Fruit fly (Drosophila melanogaster) whole organism, prepupa: ENCODE data around the gene CG4375.
A peak's percentile ranks its signal among the peaks of the same experiment; 100 is the strongest.

Experiments
- CG10669 ChIP-seq: fragments of 200-800 bp; sonication (Bioruptor generic); optimal IDR thresholded peaks from 3 replicates; lab custom pipeline; 2018; ENCODE audit warnings: missing biosample characterization, mild to moderate bottlenecking, missing genetic modification characterization, moderate library complexity
- CG11294 ChIP-seq: fragments of 200-800 bp; sonication (Bioruptor generic); IDR thresholded peaks from 2 replicates; pipeline ENCODE4 v1.3.6; 2022; ENCODE audit warnings: missing biosample characterization, missing genetic modification characterization
- CG11902 ChIP-seq: fragments of 200-800 bp; sonication (Bioruptor generic); optimal IDR thresholded peaks from 3 replicates; lab custom pipeline; 2016; ENCODE audit warnings: missing biosample characterization, missing genetic modification characterization
- CG1621 ChIP-seq: fragments of 200-800 bp; sonication (Bioruptor generic); optimal IDR thresholded peaks from 3 replicates; lab custom pipeline; 2018; ENCODE audit warnings: missing biosample characterization, mild to moderate bottlenecking, missing genetic modification characterization
- CG16779 ChIP-seq: fragments of 200-800 bp; sonication (Bioruptor generic); optimal IDR thresholded peaks from 3 replicates; lab custom pipeline; 2017; ENCODE audit warnings: missing biosample characterization, mild to moderate bottlenecking, missing genetic modification characterization
- CG3032 ChIP-seq: fragments of 200-800 bp; optimal IDR thresholded peaks from 2 replicates; lab custom pipeline; 2019; ENCODE audit warnings: missing biosample characterization, mild to moderate bottlenecking, missing genetic modification characterization, moderate library complexity
- CG31627 ChIP-seq: fragments of 200-800 bp; sonication (Bioruptor generic); optimal IDR thresholded peaks from 3 replicates; lab custom pipeline; 2016; ENCODE audit warnings: missing biosample characterization, missing genetic modification characterization
- CG32006 ChIP-seq: fragments of 200-800 bp; sonication (Bioruptor generic); optimal IDR thresholded peaks from 3 replicates; lab custom pipeline; 2017; ENCODE audit warnings: missing biosample characterization, mild to moderate bottlenecking, missing genetic modification characterization
- CG3919 ChIP-seq: fragments of 200-800 bp; sonication (Bioruptor generic); optimal IDR thresholded peaks from 3 replicates; lab custom pipeline; 2016; ENCODE audit warnings: missing biosample characterization, missing genetic modification characterization
- CG4318 ChIP-seq: fragments of 200-800 bp; sonication (Bioruptor generic); optimal IDR thresholded peaks from 3 replicates; lab custom pipeline; 2017; ENCODE audit warnings: missing biosample characterization, mild to moderate bottlenecking, missing genetic modification characterization
- CG6163 ChIP-seq: fragments of 200-800 bp; sonication (Bioruptor generic); IDR thresholded peaks from 3 replicates; pipeline ENCODE4 v1.3.6; 2022; ENCODE audit warnings: missing biosample characterization, missing genetic modification characterization
- CG6276 ChIP-seq: fragments of 200-800 bp; sonication (Bioruptor generic); optimal IDR thresholded peaks from 2 replicates; lab custom pipeline; 2017; ENCODE audit warnings: missing biosample characterization, mild to moderate bottlenecking, missing genetic modification characterization
- CG6808 ChIP-seq: fragments of 200-800 bp; sonication (Bioruptor generic); optimal IDR thresholded peaks from 3 replicates; lab custom pipeline; 2017; ENCODE audit warnings: missing biosample characterization, missing genetic modification characterization, mild to moderate bottlenecking, moderate library complexity, missing genetic modification reagents
- CG6854 ChIP-seq: fragments of 200-800 bp; sonication (Bioruptor generic); optimal IDR thresholded peaks from 2 replicates; lab custom pipeline; 2017; ENCODE audit warnings: missing biosample characterization, mild to moderate bottlenecking, missing genetic modification characterization
- CG8119 ChIP-seq: fragments of 200-800 bp; sonication (Bioruptor generic); IDR thresholded peaks from 3 replicates; pipeline ENCODE4 v1.3.6; 2022; ENCODE audit warnings: missing biosample characterization, missing genetic modification characterization
- CG8319 ChIP-seq: fragments of 200-800 bp; sonication (Bioruptor generic); optimal IDR thresholded peaks from 3 replicates; lab custom pipeline; 2016; ENCODE audit warnings: missing biosample characterization, missing genetic modification characterization
- CG8632 ChIP-seq: fragments of 200-800 bp; sonication (Bioruptor generic); optimal IDR thresholded peaks from 3 replicates; lab custom pipeline; 2016; ENCODE audit warnings: missing biosample characterization, missing genetic modification characterization
- CG9139 ChIP-seq: fragments of 200-800 bp; sonication (Bioruptor generic); optimal IDR thresholded peaks from 3 replicates; lab custom pipeline; 2017; ENCODE audit warnings: missing biosample characterization, mild to moderate bottlenecking, missing genetic modification characterization
- Eip75B ChIP-seq: fragments of 200-800 bp; sonication (Bioruptor generic); optimal IDR thresholded peaks from 3 replicates; lab custom pipeline; 2016; ENCODE audit warnings: missing biosample characterization, missing genetic modification characterization
- Eip78C ChIP-seq: fragments of 200-800 bp; sonication (Bioruptor generic); peaks from one replicate; lab custom pipeline; 2016; ENCODE audit warnings: missing biosample characterization, missing genetic modification characterization
- Ets21C ChIP-seq: fragments of 200-800 bp; sonication (Bioruptor generic); optimal IDR thresholded peaks from 3 replicates; lab custom pipeline; 2016; ENCODE audit warnings: missing biosample characterization, missing genetic modification characterization
- Hr38 ChIP-seq: sonication (Bioruptor generic); optimal IDR thresholded peaks from 2 replicates; lab custom pipeline; 2016; ENCODE audit warnings: missing biosample characterization, missing genetic modification characterization
- Lpt ChIP-seq: fragments of 200-800 bp; sonication (Bioruptor generic); optimal IDR thresholded peaks from 3 replicates; lab custom pipeline; 2016; ENCODE audit warnings: missing biosample characterization, missing genetic modification characterization
- Met ChIP-seq: fragments of 200-800 bp; sonication (Bioruptor generic); optimal IDR thresholded peaks from 3 replicates; lab custom pipeline; 2016; ENCODE audit warnings: missing biosample characterization, missing genetic modification characterization
- OdsH ChIP-seq: fragments of 200-800 bp; sonication (Bioruptor generic); optimal IDR thresholded peaks from 3 replicates; lab custom pipeline; 2016; ENCODE audit warnings: missing biosample characterization, missing genetic modification characterization
- Smox ChIP-seq: fragments of 200-800 bp; sonication (Bioruptor generic); optimal IDR thresholded peaks from 3 replicates; lab custom pipeline; 2016; ENCODE audit warnings: missing biosample characterization, missing genetic modification characterization
- Sox102F ChIP-seq: fragments of 200-800 bp; sonication (Bioruptor generic); optimal IDR thresholded peaks from 2 replicates; lab custom pipeline; 2016; ENCODE audit warnings: missing biosample characterization, mild to moderate bottlenecking, missing genetic modification characterization
- achi ChIP-seq: fragments of 200-800 bp; sonication (Bioruptor generic); optimal IDR thresholded peaks from 3 replicates; lab custom pipeline; 2016; ENCODE audit warnings: missing biosample characterization, missing genetic modification characterization
- acj6 ChIP-seq: fragments of 200-800 bp; sonication (Bioruptor generic); optimal IDR thresholded peaks from 3 replicates; lab custom pipeline; 2016; ENCODE audit warnings: missing biosample characterization, missing genetic modification characterization
- cyc ChIP-seq: fragments of 200-800 bp; sonication (Bioruptor generic); optimal IDR thresholded peaks from 3 replicates; lab custom pipeline; 2016; ENCODE audit warnings: missing biosample characterization, missing genetic modification characterization
- dsx ChIP-seq: fragments of 200-800 bp; optimal IDR thresholded peaks from 3 replicates; lab custom pipeline; 2019; ENCODE audit warnings: missing biosample characterization, mild to moderate bottlenecking, missing genetic modification characterization, moderate library complexity; ENCODE audit not compliant: poor library complexity, severe bottlenecking
- esn ChIP-seq: fragments of 200-800 bp; sonication (Bioruptor generic); optimal IDR thresholded peaks from 2 replicates; lab custom pipeline; 2016; ENCODE audit warnings: missing biosample characterization, mild to moderate bottlenecking, missing genetic modification characterization, moderate library complexity
- lz ChIP-seq: fragments of 200-800 bp; sonication (Bioruptor generic); optimal IDR thresholded peaks from 3 replicates; lab custom pipeline; 2016; ENCODE audit warnings: missing biosample characterization, missing genetic modification characterization
- pdm3 ChIP-seq: fragments of 200-800 bp; sonication (Bioruptor generic); optimal IDR thresholded peaks from 3 replicates; lab custom pipeline; 2016; ENCODE audit warnings: missing biosample characterization, missing genetic modification characterization
- spab ChIP-seq: fragments of 200-800 bp; sonication (Bioruptor generic); optimal IDR thresholded peaks from 2 replicates; lab custom pipeline; 2017; ENCODE audit warnings: missing biosample characterization, mild to moderate bottlenecking, missing genetic modification characterization, missing genetic modification reagents
- ss ChIP-seq, 2 experiments: fragments of 200-800 bp; sonication (Bioruptor generic); optimal IDR thresholded peaks; 2 replicates in 1 of 2; 3 replicates in 1 of 2; lab custom pipeline; 2017 to 2018; ENCODE audit warnings: mild to moderate bottlenecking in 2 of 2, missing biosample characterization in 2 of 2, missing genetic modification characterization in 2 of 2, moderate library complexity in 1 of 2
- svp ChIP-seq: fragments of 200-800 bp; sonication (Bioruptor generic); peaks from one replicate; lab custom pipeline; 2016; ENCODE audit warnings: missing biosample characterization, missing genetic modification characterization
- topi ChIP-seq: fragments of 200-800 bp; sonication (Bioruptor generic); optimal IDR thresholded peaks from 3 replicates; lab custom pipeline; 2016; ENCODE audit warnings: missing biosample characterization, missing genetic modification characterization
- vri ChIP-seq: fragments of 200-800 bp; sonication (Bioruptor generic); optimal IDR thresholded peaks from 3 replicates; lab custom pipeline; 2016; ENCODE audit warnings: missing biosample characterization, mild to moderate bottlenecking, missing genetic modification characterization

Gene CG4375

DNA sequence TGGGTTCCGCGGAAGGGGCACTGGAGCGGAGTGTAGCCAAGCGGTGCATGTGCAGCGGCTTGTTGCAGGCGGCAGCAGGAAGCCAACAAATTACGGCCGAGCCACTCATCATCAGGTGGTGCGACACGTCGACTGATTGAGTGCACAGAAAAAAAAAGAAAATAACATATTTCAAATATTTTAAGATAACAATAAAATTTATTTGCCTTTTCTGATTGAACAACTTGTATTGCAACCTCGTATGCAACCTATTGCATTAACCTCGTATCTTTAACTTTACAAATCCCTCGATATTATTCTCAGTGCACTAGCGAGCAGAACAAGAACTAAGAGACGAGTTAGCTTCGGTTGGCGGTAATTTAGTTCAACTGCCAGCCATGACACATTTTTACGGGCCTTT, 43.6 kb upstream of the CG4375 start (continued):
- TF ChIP-seq vri (GFP tag; lab: Kevin White, UChicago), result peak; percentile 15
- TF ChIP-seq Eip75B (GFP tag; lab: Kevin White, UChicago), result peak; percentile 61
- peak; percentile 84 for TF ChIP-seq CG6163
- peak; percentile 65 for TF ChIP-seq CG1621 (tag; lab: Kevin White, UChicago)
- peak; percentile 73 for TF ChIP-seq achi (GFP tag; lab: Kevin White, UChicago)
- TF ChIP-seq svp, result peak; percentile 72
- TF ChIP-seq dsx (GFP tag; lab: Kevin White, UChicago), result peak; percentile 56
- peak; percentile 64 for TF ChIP-seq CG3919 (GFP tag; lab: Kevin White, UChicago)
- TF ChIP-seq CG6808 (GFP tag; lab: Kevin White, UChicago), result peak; percentile 58
- TF ChIP-seq Eip78C (GFP tag; lab: Kevin White, UChicago), result peak; percentile 78
- peak; percentile 70 for TF ChIP-seq CG32006 (GFP tag; lab: Kevin White, UChicago)
- no peak for TF ChIP-seq CG16779 (tag; lab: Kevin White, UChicago)
- TF ChIP-seq CG11902 (GFP tag; lab: Kevin White, UChicago), result peak; percentile 5
- TF ChIP-seq CG8319, result peak; percentile 4
- TF ChIP-seq Smox (GFP tag; lab: Kevin White, UChicago), result peak; percentile 51
- peak; percentile 61 for TF ChIP-seq CG3032
- peak; percentile 59 for TF ChIP-seq CG10669 (GFP tag; lab: Kevin White, UChicago)

DNA sequence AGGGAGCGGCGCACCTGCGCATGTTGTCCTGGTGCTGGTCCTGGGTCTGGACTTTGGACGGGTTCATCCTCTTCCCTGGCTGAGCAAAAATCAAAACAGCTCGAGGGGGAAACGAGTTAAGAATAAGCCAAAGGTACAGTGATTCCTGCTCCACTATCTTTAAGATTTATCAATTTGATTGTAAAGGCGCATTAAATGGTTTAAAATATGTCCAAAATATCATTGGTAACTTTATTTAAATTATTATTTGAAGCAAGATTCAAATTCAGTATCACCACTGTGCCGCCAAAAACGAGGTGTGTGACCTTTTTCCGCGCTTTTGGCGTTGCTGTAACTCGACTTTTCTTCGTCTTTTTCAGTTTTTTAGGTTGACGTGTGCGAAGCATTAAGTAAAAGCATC, 42.8 kb upstream of the CG4375 start:
- no peak for TF ChIP-seq Ets21C (GFP tag; lab: Kevin White, UChicago)
- no peak for TF ChIP-seq pdm3
- TF ChIP-seq CG6276 (GFP tag; lab: Kevin White, UChicago), result no peak
- peak; percentile 44 for TF ChIP-seq Eip78C (GFP tag; lab: Kevin White, UChicago)
- TF ChIP-seq CG3032, result no peak
- TF ChIP-seq CG9139 (GFP tag; lab: Kevin White, UChicago), result no peak
- no peak for TF ChIP-seq spab
- no peak for TF ChIP-seq CG16779 (tag; lab: Kevin White, UChicago)
- no peak for TF ChIP-seq CG8119 (GFP tag; lab: Robert Waterston, UW)
- TF ChIP-seq CG6163, result 0 out of 3 replicates have a peak, but pooled peaks have one; percentile 12
- TF ChIP-seq cyc (GFP tag; lab: Kevin White, UChicago), result no peak
- TF ChIP-seq Sox102F (GFP tag; lab: Kevin White, UChicago), result peak; percentile 22
- no peak for TF ChIP-seq Lpt (GFP tag; lab: Kevin White, UChicago)
- no peak for TF ChIP-seq CG32006 (GFP tag; lab: Kevin White, UChicago)
- no peak for TF ChIP-seq CG6808 (GFP tag; lab: Kevin White, UChicago)
- no peak for TF ChIP-seq CG31627 (GFP tag; lab: Kevin White, UChicago)
- TF ChIP-seq acj6 (GFP tag; lab: Kevin White, UChicago), result no peak
- TF ChIP-seq CG6854 (GFP tag; lab: Kevin White, UChicago), result no peak
- TF ChIP-seq Met (GFP tag; lab: Kevin White, UChicago), result peak; percentile 51
- no peak for TF ChIP-seq ss (GFP tag; optimal IDR thresholded peaks at IDR 0.05; lab: Kevin White, UChicago)
- TF ChIP-seq Smox (GFP tag; lab: Kevin White, UChicago), result peak; percentile 33
- no peak for TF ChIP-seq Hr38 (GFP tag; lab: Kevin White, UChicago)
- TF ChIP-seq esn (GFP tag; lab: Kevin White, UChicago), result peak; percentile 27
- TF ChIP-seq dsx (GFP tag; lab: Kevin White, UChicago), result no peak
- TF ChIP-seq topi (GFP tag; lab: Kevin White, UChicago), result peak; percentile 12
- TF ChIP-seq CG4318 (GFP tag; lab: Kevin White, UChicago), result no peak
- peak; percentile 77 for TF ChIP-seq svp
- peak; percentile 23 for TF ChIP-seq OdsH (GFP tag; lab: Kevin White, UChicago)
- TF ChIP-seq CG3919 (GFP tag; lab: Kevin White, UChicago), result peak; percentile 2
- peak; percentile 16 for TF ChIP-seq lz (GFP tag; lab: Kevin White, UChicago)
- TF ChIP-seq CG8632 (GFP tag; lab: Kevin White, UChicago), result no peak
- TF ChIP-seq vri (GFP tag; lab: Kevin White, UChicago), result peak; percentile 13
- TF ChIP-seq CG11294, result no peak
